Fruit fly (Drosophila melanogaster) whole organism, embryonic: ENCODE results near the gene pdm2.
A peak's percentile ranks its signal among the peaks of the same experiment; 100 is the strongest.

Source experiments
- ATbp ChIP-seq: fragments of 200-800 bp; sonication (Bioruptor generic); optimal IDR thresholded peaks from 2 replicates; lab custom pipeline; 2017; ENCODE audit warnings: missing biosample characterization, mild to moderate bottlenecking, missing genetic modification characterization, missing genetic modification reagents
- CG10431 ChIP-seq: fragments of 200-800 bp; sonication (Bioruptor generic); optimal IDR thresholded peaks from 3 replicates; lab custom pipeline; 2018; ENCODE audit warnings: missing biosample characterization, mild to moderate bottlenecking, missing genetic modification characterization
- CG10543 ChIP-seq: fragments of 200-800 bp; sonication (Bioruptor generic); optimal IDR thresholded peaks from 3 replicates; lab custom pipeline; 2017; ENCODE audit warnings: missing biosample characterization, mild to moderate bottlenecking, missing genetic modification characterization, moderate library complexity
- CG11085 ChIP-seq: fragments of 200-800 bp; sonication (Bioruptor generic); IDR thresholded peaks from 2 replicates; pipeline ENCODE4 v1.3.6; 2022; ENCODE audit warnings: missing biosample characterization, missing genetic modification characterization
- CG11560 ChIP-seq: fragments of 200-800 bp; sonication (Bioruptor generic); IDR thresholded peaks from 3 replicates; pipeline ENCODE4 v1.3.6; 2022; ENCODE audit warnings: missing biosample characterization, missing genetic modification characterization
- CG12104 ChIP-seq: fragments of 200-800 bp; sonication (Bioruptor generic); optimal IDR thresholded peaks from 3 replicates; lab custom pipeline; 2016; ENCODE audit warnings: missing biosample characterization, missing genetic modification characterization
- CG12659 ChIP-seq: fragments of 200-800 bp; sonication (Bioruptor generic); optimal IDR thresholded peaks from 3 replicates; lab custom pipeline; 2017; ENCODE audit warnings: mild to moderate bottlenecking, missing biosample characterization, missing genetic modification reagents, missing genetic modification characterization
- CG14050 ChIP-seq: fragments of 200-800 bp; sonication (Bioruptor generic); IDR thresholded peaks from 3 replicates; pipeline ENCODE4 v1.3.6; 2022; ENCODE audit warnings: missing biosample characterization, missing genetic modification characterization
- CG1603 ChIP-seq: fragments of 200-800 bp; sonication (Bioruptor generic); optimal IDR thresholded peaks from 2 replicates; lab custom pipeline; 2019; ENCODE audit warnings: missing biosample characterization, mild to moderate bottlenecking, missing genetic modification characterization, moderate library complexity
- CG16779 ChIP-seq: fragments of 200-800 bp; sonication (Bioruptor generic); IDR thresholded peaks from 2 replicates; pipeline ENCODE4 v1.3.6; 2022; ENCODE audit warnings: missing biosample characterization, missing genetic modification characterization
- CG2889 ChIP-seq: fragments of 200-800 bp; sonication (Bioruptor generic); IDR thresholded peaks from 3 replicates; pipeline ENCODE4 v1.3.6; 2022; ENCODE audit warnings: missing biosample characterization, missing genetic modification characterization
- CG3407 ChIP-seq: fragments of 200-800 bp; sonication (Bioruptor generic); optimal IDR thresholded peaks from 2 replicates; lab custom pipeline; 2018; ENCODE audit warnings: missing biosample characterization, mild to moderate bottlenecking, missing genetic modification characterization
- CG4282 ChIP-seq: fragments of 200-800 bp; sonication (Bioruptor generic); optimal IDR thresholded peaks from 2 replicates; lab custom pipeline; 2016; ENCODE audit warnings: missing biosample characterization, missing genetic modification characterization
- CG6654 ChIP-seq: fragments of 200-800 bp; sonication (Bioruptor generic); optimal IDR thresholded peaks from 2 replicates; lab custom pipeline; 2017; ENCODE audit warnings: missing biosample characterization, mild to moderate bottlenecking, missing genetic modification characterization
- CG7839 ChIP-seq: fragments of 200-800 bp; sonication (Bioruptor generic); optimal IDR thresholded peaks from 3 replicates; lab custom pipeline; 2018; ENCODE audit warnings: missing biosample characterization, mild to moderate bottlenecking, missing genetic modification characterization, moderate library complexity
- CG8290 ChIP-seq, 3 experiments: fragments of 200-800 bp; sonication (Bioruptor generic); optimal IDR thresholded peaks; 2 replicates each; lab custom pipeline; 2016 to 2019; ENCODE audit warnings: missing biosample characterization in 3 of 3, missing genetic modification characterization in 3 of 3, mild to moderate bottlenecking in 2 of 3, moderate library complexity in 1 of 3
- H2.0 ChIP-seq: fragments of 200-800 bp; sonication (Bioruptor generic); IDR thresholded peaks from 2 replicates; pipeline ENCODE4 v1.3.6; 2022; ENCODE audit warnings: missing biosample characterization, missing genetic modification characterization
- HLHmδ ChIP-seq: fragments of 200-800 bp; sonication (Bioruptor generic); optimal IDR thresholded peaks from 2 replicates; lab custom pipeline; 2018; ENCODE audit warnings: missing biosample characterization, mild to moderate bottlenecking, missing genetic modification characterization, moderate library complexity
- Hr78 ChIP-seq, 2 experiments: fragments of 200-800 bp in 1 of 2; fragments of >200 bp in 1 of 2; sonication (Bioruptor generic) in 1 of 2; optimal IDR thresholded peaks; 2 replicates each; lab custom pipeline; 2017 to 2019; ENCODE audit warnings: missing biosample characterization in 2 of 2, missing genetic modification characterization in 2 of 2, mild to moderate bottlenecking in 1 of 2, moderate library complexity in 1 of 2
- Hsf ChIP-seq: fragments of 200-800 bp; sonication (Bioruptor generic); optimal IDR thresholded peaks from 3 replicates; lab custom pipeline; 2016; ENCODE audit warnings: missing biosample characterization, missing genetic modification characterization
- Mad ChIP-seq: fragments of 200-800 bp; sonication (Bioruptor generic); optimal IDR thresholded peaks from 2 replicates; lab custom pipeline; 2016; ENCODE audit warnings: missing biosample characterization, missing genetic modification characterization
- Ptx1 ChIP-seq: fragments of 200-800 bp; sonication (Bioruptor generic); IDR thresholded peaks from 2 replicates; pipeline ENCODE4 v1.3.6; 2022; ENCODE audit warnings: missing biosample characterization, missing genetic modification characterization
- Rfx ChIP-seq: fragments of 200-800 bp; sonication (Bioruptor generic); IDR thresholded peaks from 2 replicates; pipeline ENCODE4 v1.3.6; 2022; ENCODE audit warnings: missing biosample characterization, missing genetic modification characterization
- TFAM ChIP-seq: fragments of 200-800 bp; sonication (Bioruptor generic); optimal IDR thresholded peaks from 2 replicates; lab custom pipeline; 2017; ENCODE audit warnings: missing biosample characterization, missing genetic modification characterization, inconsistent platforms
- YL-1 ChIP-seq: fragments of 200-800 bp; sonication (Bioruptor generic); optimal IDR thresholded peaks from 3 replicates; lab custom pipeline; 2017; ENCODE audit warnings: missing biosample characterization, mild to moderate bottlenecking, missing genetic modification characterization
- amos ChIP-seq: fragments of 200-800 bp; sonication (Bioruptor generic); IDR thresholded peaks from 2 replicates; pipeline ENCODE4 v1.3.6; 2022; ENCODE audit warnings: missing biosample characterization, missing genetic modification characterization; ENCODE audit not compliant: partially characterized antibody
- ase ChIP-seq: fragments of 200-800 bp; sonication (Bioruptor generic); IDR thresholded peaks from 3 replicates; pipeline ENCODE4 v1.3.6; 2022; ENCODE audit warnings: missing biosample characterization, missing genetic modification characterization
- bigmax ChIP-seq: fragments of 200-800 bp; sonication (Bioruptor generic); optimal IDR thresholded peaks from 2 replicates; lab custom pipeline; 2018; ENCODE audit warnings: missing biosample characterization, mild to moderate bottlenecking, missing genetic modification characterization
- bsh ChIP-seq, 2 experiments: fragments of 200-800 bp; sonication (Bioruptor generic); optimal IDR thresholded peaks; 2 replicates each; lab custom pipeline; 2017 to 2018; ENCODE audit warnings: mild to moderate bottlenecking in 2 of 2, missing biosample characterization in 2 of 2, missing genetic modification characterization in 2 of 2, moderate library complexity in 1 of 2
- crc ChIP-seq: fragments of 200-800 bp; sonication (Bioruptor generic); optimal IDR thresholded peaks from 2 replicates; lab custom pipeline; 2016; ENCODE audit warnings: missing biosample characterization, missing genetic modification characterization
- emc ChIP-seq: fragments of 200-800 bp; sonication (Bioruptor generic); optimal IDR thresholded peaks from 2 replicates; lab custom pipeline; 2016; ENCODE audit warnings: missing biosample characterization, missing genetic modification characterization
- eve ChIP-seq, 2 experiments: fragments of >200 bp; optimal IDR thresholded peaks; 2 replicates each; lab custom pipeline; 2017; ENCODE audit warnings: missing biosample characterization in 2 of 2, missing genetic modification characterization in 2 of 2
- gsb ChIP-seq: fragments of 200-800 bp; sonication (Bioruptor generic); IDR thresholded peaks from 2 replicates; pipeline ENCODE4 v1.3.6; 2022; ENCODE audit warnings: missing biosample characterization, missing genetic modification characterization
- ham ChIP-seq: fragments of 200-800 bp; sonication (Bioruptor generic); IDR thresholded peaks from 2 replicates; pipeline ENCODE4 v1.3.6; 2022; ENCODE audit warnings: missing biosample characterization, missing genetic modification characterization
- her ChIP-seq: fragments of 200-800 bp; sonication (Bioruptor generic); optimal IDR thresholded peaks from 2 replicates; lab custom pipeline; 2016; ENCODE audit warnings: missing biosample characterization, missing genetic modification characterization
- knrl ChIP-seq: fragments of 200-800 bp; sonication (Bioruptor generic); IDR thresholded peaks from 3 replicates; pipeline ENCODE4 v1.3.6; 2022; ENCODE audit warnings: missing biosample characterization, missing genetic modification characterization; ENCODE audit not compliant: partially characterized antibody
- nerfin-2 ChIP-seq: fragments of 200-800 bp; sonication (Bioruptor generic); IDR thresholded peaks from 2 replicates; pipeline ENCODE4 v1.3.6; 2022; ENCODE audit warnings: missing biosample characterization, missing genetic modification characterization; ENCODE audit not compliant: partially characterized antibody
- onecut ChIP-seq: fragments of 200-800 bp; sonication (Bioruptor generic); IDR thresholded peaks from 2 replicates; pipeline ENCODE4 v1.3.6; 2022; ENCODE audit warnings: missing biosample characterization, missing genetic modification characterization
- otp ChIP-seq: fragments of 200-800 bp; sonication (Bioruptor generic); IDR thresholded peaks from 3 replicates; pipeline ENCODE4, ENCODE4 v1.3.6; 2022; ENCODE audit warnings: missing biosample characterization, missing genetic modification characterization
- pb ChIP-seq: fragments of 200-800 bp; sonication (Bioruptor generic); optimal IDR thresholded peaks from 3 replicates; lab custom pipeline; 2016; ENCODE audit warnings: missing biosample characterization, missing genetic modification characterization
- pho ChIP-seq: fragments of 200-800 bp; sonication (Bioruptor generic); optimal IDR thresholded peaks from 2 replicates; lab custom pipeline; 2016; ENCODE audit warnings: missing biosample characterization, missing genetic modification characterization
- phol ChIP-seq: fragments of 200-800 bp; sonication (Bioruptor generic); optimal IDR thresholded peaks from 3 replicates; lab custom pipeline; 2018; ENCODE audit warnings: missing biosample characterization, mild to moderate bottlenecking, missing genetic modification characterization, moderate library complexity
- pnt ChIP-seq: fragments of 200-800 bp; sonication (Bioruptor generic); optimal IDR thresholded peaks from 3 replicates; lab custom pipeline; 2016; ENCODE audit warnings: missing biosample characterization, missing genetic modification characterization
- sima ChIP-seq: fragments of 200-800 bp; sonication (Bioruptor generic); optimal IDR thresholded peaks from 2 replicates; lab custom pipeline; 2016; ENCODE audit warnings: missing biosample characterization, missing genetic modification characterization
- slp2 ChIP-seq: fragments of 200-800 bp; sonication (Bioruptor generic); optimal IDR thresholded peaks from 2 replicates; lab custom pipeline; 2016; ENCODE audit warnings: missing biosample characterization, missing genetic modification characterization
- sna ChIP-seq: fragments of 200-800 bp; sonication (Bioruptor generic); IDR thresholded peaks from 2 replicates; pipeline ENCODE4 v1.3.6; 2022; ENCODE audit warnings: missing biosample characterization, missing genetic modification characterization; ENCODE audit not compliant: partially characterized antibody
- sr ChIP-seq: fragments of 200-800 bp; sonication (Bioruptor generic); IDR thresholded peaks from 3 replicates; pipeline ENCODE4 v1.3.6; 2022; ENCODE audit warnings: missing biosample characterization, missing genetic modification characterization
- tgo ChIP-seq: fragments of 200-800 bp; sonication (Bioruptor generic); IDR thresholded peaks from 3 replicates; pipeline ENCODE4 v1.3.6; 2022; ENCODE audit warnings: missing biosample characterization, missing genetic modification characterization
- trh ChIP-seq: fragments of 200-800 bp; sonication (Bioruptor generic); optimal IDR thresholded peaks from 2 replicates; lab custom pipeline; 2016; ENCODE audit warnings: missing biosample characterization, missing genetic modification characterization
- zfh2 ChIP-seq: fragments of 200-800 bp; sonication (Bioruptor generic); optimal IDR thresholded peaks from 2 replicates; lab custom pipeline; 2016; ENCODE audit warnings: missing biosample characterization, missing genetic modification characterization

Gene pdm2

dm6 chr2L:12721794-12722315 lies 64.9 kb downstream of the pdm2 start, which contains the start of gene Pih1D1 (continued):
- TF ChIP-seq CG11560 (tag; lab: Robert Waterston, UW) (peak; percentile 89), CG11085 (GFP tag; lab: Robert Waterston, UW) (peak; percentile 92), pho (GFP tag; lab: Kevin White, UChicago) (peak; percentile 96), CG8290 (GFP tag; optimal IDR thresholded peaks at IDR 0.05; lab: Kevin White, UChicago) (peak; percentile 89), CG8290 (tag; optimal IDR thresholded peaks at IDR 0.05; lab: Kevin White, UChicago) (peak in 1 of 2 experiments; percentile 68), CG7839 (tag; lab: Kevin White, UChicago) (peak; percentile 97), bigmax (GFP tag; lab: Kevin White, UChicago) (no peak), crc (GFP tag; lab: Kevin White, UChicago) (peak; percentile 82), zfh2 (GFP tag; lab: Kevin White, UChicago) (peak; percentile 95), Hsf (peak; percentile 96), CG3407 (GFP tag; lab: Kevin White, UChicago) (peak; percentile 82), CG10543 (GFP tag; lab: Kevin White, UChicago) (peak; percentile 92), CG1603 (tag; lab: Kevin White, UChicago) (peak; percentile 74), CG14050 (GFP tag; lab: Robert Waterston, UW) (peak; percentile 92), pb (GFP tag; lab: Kevin White, UChicago) (peak; percentile 77), phol (tag; lab: Kevin White, UChicago) (peak; percentile 98), CG12104 (GFP tag; lab: Kevin White, UChicago) (peak; percentile 97), onecut (GFP tag; lab: Robert Waterston, UW) (peak; percentile 82), H2.0 (GFP tag; lab: Robert Waterston, UW) (peak; percentile 92), tgo (GFP tag; lab: Robert Waterston, UW) (peak; percentile 97), sima (GFP tag; lab: Kevin White, UChicago) (peak; percentile 48), CG16779 (GFP tag; lab: Robert Waterston, UW) (peak; percentile 72), CG10431 (GFP tag; lab: Kevin White, UChicago) (no peak), trh (GFP tag; lab: Kevin White, UChicago) (peak; percentile 90), ase (GFP tag; lab: Robert Waterston, UW) (peak; percentile 95), sna (no peak), her (peak; percentile 71), ham (peak; percentile 90), eve (GFP tag; optimal IDR thresholded peaks at IDR 0.05; lab: Kevin White, UChicago) (peak in 1 of 2 experiments; percentile 63), bsh (GFP tag; optimal IDR thresholded peaks at IDR 0.05; lab: Kevin White, UChicago) (peak in 1 of 2 experiments; percentile 91), ATbp (GFP tag; lab: Kevin White, UChicago) (peak; percentile 80), nerfin-2 (GFP tag; lab: Robert Waterston, UW) (0 out of 2 replicates have a peak, but pooled peaks have one; percentile 11), Ptx1 (GFP tag; lab: Robert Waterston, UW) (peak; percentile 97), Rfx (GFP tag; lab: Robert Waterston, UW) (peak; percentile 95), CG4282 (GFP tag; lab: Kevin White, UChicago) (peak; percentile 78), TFAM (GFP tag; lab: Kevin White, UChicago) (peak; percentile 72), sr (GFP tag; lab: Robert Waterston, UW) (peak; percentile 63; the same call in 1 of the 3 replicates), HLHmδ (GFP tag; lab: Kevin White, UChicago) (no peak), amos (0 out of 2 replicates have a peak, but pooled peaks have one; percentile 6), YL-1 (peak; percentile 81), Mad (peak; percentile 89), emc (GFP tag; lab: Kevin White, UChicago) (peak; percentile 82), gsb (peak; percentile 76), CG12659 (GFP tag; lab: Kevin White, UChicago) (peak; percentile 96), knrl (GFP tag; lab: Robert Waterston, UW) (no peak), Hr78 (GFP tag; optimal IDR thresholded peaks at IDR 0.05; lab: Kevin White, UChicago) (no peak), CG6654 (GFP tag; lab: Kevin White, UChicago) (peak; percentile 90), slp2 (GFP tag; lab: Kevin White, UChicago) (peak; percentile 89), otp (GFP tag; lab: Robert Waterston, UW) (peak; percentile 91), CG2889 (GFP tag; lab: Robert Waterston, UW) (peak; percentile 96), pnt (GFP tag; lab: Kevin White, UChicago) (peak; percentile 93)
